Worm (Caenorhabditis elegans): ENCODE data around the gene T28A11.22.

DNA sequence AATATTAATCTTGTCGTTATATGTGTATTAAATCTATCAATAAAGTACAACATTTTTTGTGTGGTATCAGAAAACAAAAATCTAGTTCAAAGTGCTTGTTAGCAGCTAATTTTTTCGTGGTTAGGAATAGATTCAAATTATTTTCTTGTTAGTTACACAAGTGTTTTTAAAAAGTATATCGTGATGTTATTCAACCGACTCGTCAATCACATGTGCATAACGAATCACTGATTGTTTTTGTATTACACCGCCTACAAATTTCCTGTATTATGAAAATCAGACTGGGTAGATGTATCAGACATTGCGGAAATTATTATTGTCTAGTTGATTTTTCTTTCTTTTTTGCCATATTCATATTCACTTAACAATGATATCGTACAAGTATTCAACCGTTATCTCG is 25.6 kb downstream of the T28A11.22 start, which contains the start of gene str-64:
- TF ChIP-seq snpc-4 (tag; optimal IDR thresholded peaks at IDR 0.05) (no peak), ztf-11 (tag; optimal IDR thresholded peaks at IDR 0.05) (no peak), lsy-2 (tag; optimal IDR thresholded peaks at IDR 0.05) (no peak), unc-62 (GFP tag; optimal IDR thresholded peaks at IDR 0.05) (no peak), ceh-83 (GFP tag; optimal IDR thresholded peaks at IDR 0.05) (no peak), unc-39 (tag; optimal IDR thresholded peaks at IDR 0.05) (no peak), mls-2 (tag; optimal IDR thresholded peaks at IDR 0.05) (no peak), hlh-1 (tag; optimal IDR thresholded peaks at IDR 0.05) (no peak), nhr-237 (tag; optimal IDR thresholded peaks at IDR 0.05) (no peak), nhr-28 (tag; optimal IDR thresholded peaks at IDR 0.05) (no peak), nhr-2 (tag; optimal IDR thresholded peaks at IDR 0.05) (no peak), nhr-12 (tag; optimal IDR thresholded peaks at IDR 0.05) (no peak), pha-4 (tag; optimal IDR thresholded peaks at IDR 0.05) (no peak)

Data from whole organism, mixed stage, embryonic.